Worm (Caenorhabditis elegans) whole organism, midembryonic: ENCODE data around the gene fmil-1.

Experiments
- T22C8.4 ChIP-seq: fragments of 200-800 bp; sonication (Bioruptor generic); IDR thresholded peaks from 2 replicates; pipeline ENCODE4 v1.3.6; 2022; ENCODE audit warnings: missing genetic modification characterization, missing compliant biosample characterization
- cog-1 ChIP-seq: sonication (generic microtip); optimal IDR thresholded peaks from 2 replicates; lab custom pipeline; 2016; ENCODE audit warnings: missing genetic modification characterization, missing compliant biosample characterization
- flt-1 ChIP-seq: fragments of 200-800 bp; sonication (Bioruptor generic); IDR thresholded peaks from 2 replicates; pipeline ENCODE4 v1.3.6; 2022; ENCODE audit warnings: missing genetic modification characterization, missing compliant biosample characterization
- klf-2 ChIP-seq: fragments of 200-800 bp; sonication (Bioruptor generic); conservative IDR thresholded peaks from 2 replicates; pipeline ENCODE4 v1.3.6; 2022; ENCODE audit warnings: missing genetic modification reagents, missing genetic modification characterization, missing compliant biosample characterization
- med-1 ChIP-seq: sonication (generic microtip); optimal IDR thresholded peaks from 2 replicates; lab custom pipeline; 2017; ENCODE audit warnings: missing genetic modification characterization, mild to moderate bottlenecking, missing compliant biosample characterization, antibody characterized with exemption, missing genetic modification reagents; ENCODE audit not compliant: insufficient read depth
- ref-1 ChIP-seq: fragments of 200-800 bp; sonication (Bioruptor generic); conservative IDR thresholded peaks from 2 replicates; pipeline ENCODE4 v1.3.6; 2022; ENCODE audit warnings: missing genetic modification reagents, missing genetic modification characterization, missing compliant biosample characterization
- tab-1 ChIP-seq: fragments of 200-800 bp; sonication (Bioruptor generic); IDR thresholded peaks from 2 replicates; pipeline ENCODE4 v1.3.6; 2022; ENCODE audit warnings: missing genetic modification characterization, missing compliant biosample characterization
- ztf-23 ChIP-seq: fragments of 200-800 bp; sonication (Bioruptor generic); IDR thresholded peaks from 2 replicates; pipeline ENCODE4 v1.3.6; 2022; ENCODE audit warnings: missing genetic modification reagents, missing genetic modification characterization, missing compliant biosample characterization
- ztf-29 ChIP-seq: fragments of 200-800 bp; sonication (Bioruptor generic); IDR thresholded peaks from 2 replicates; pipeline ENCODE4 v1.3.6; 2022; ENCODE audit warnings: missing genetic modification reagents, missing genetic modification characterization, missing compliant biosample characterization

The fmil-1 gene

DNA sequence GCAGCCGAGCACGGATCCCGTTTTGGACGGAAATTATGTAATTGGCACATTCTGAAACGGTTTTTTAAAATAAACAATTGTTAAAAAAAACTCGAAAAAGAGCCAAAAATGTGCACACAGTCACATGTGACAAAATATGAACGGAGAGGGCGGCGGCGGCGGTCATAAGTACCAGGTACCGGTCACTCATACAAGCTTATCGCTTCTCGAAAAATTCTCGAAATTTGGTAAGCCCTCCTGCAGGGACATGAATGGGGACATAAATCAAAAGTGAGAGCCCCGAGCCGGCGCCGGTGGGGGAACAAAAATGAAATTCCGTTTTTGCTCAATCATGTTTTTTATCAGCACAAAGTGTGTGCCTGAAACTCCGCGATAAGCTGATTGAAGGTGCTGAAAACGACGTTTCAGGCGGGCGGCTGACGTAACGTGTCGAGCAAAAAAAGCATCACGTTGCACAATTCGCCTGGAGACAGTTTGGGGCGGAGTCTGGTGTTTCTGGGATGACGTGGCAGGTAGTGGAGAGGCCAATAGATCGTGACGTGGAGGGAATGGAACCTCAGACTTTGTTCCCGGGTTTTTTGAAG, 55.4 kb downstream of the fmil-1 start, which contains the start of gene ltah-1.2:
ltah-1.2 (minus strand) TSS at position 51 of the 584 bp plus-strand sequence.
- TF ChIP-seq med-1, result no peak
- no peak for TF ChIP-seq tab-1 (GFP tag; lab: Robert Waterston, UW)
- no peak for TF ChIP-seq ztf-29 (GFP tag; lab: Robert Waterston, UW)
- no peak for TF ChIP-seq ref-1
- TF ChIP-seq flt-1 (GFP tag; lab: Robert Waterston, UW), result no peak
- TF ChIP-seq cog-1 (tag; lab: Kevin White, UChicago), result no peak
- no peak for TF ChIP-seq klf-2 (GFP tag; lab: Robert Waterston, UW)
- TF ChIP-seq ztf-23, result no peak
- no peak for TF ChIP-seq T22C8.4 (GFP tag; lab: Robert Waterston, UW)

DNA sequence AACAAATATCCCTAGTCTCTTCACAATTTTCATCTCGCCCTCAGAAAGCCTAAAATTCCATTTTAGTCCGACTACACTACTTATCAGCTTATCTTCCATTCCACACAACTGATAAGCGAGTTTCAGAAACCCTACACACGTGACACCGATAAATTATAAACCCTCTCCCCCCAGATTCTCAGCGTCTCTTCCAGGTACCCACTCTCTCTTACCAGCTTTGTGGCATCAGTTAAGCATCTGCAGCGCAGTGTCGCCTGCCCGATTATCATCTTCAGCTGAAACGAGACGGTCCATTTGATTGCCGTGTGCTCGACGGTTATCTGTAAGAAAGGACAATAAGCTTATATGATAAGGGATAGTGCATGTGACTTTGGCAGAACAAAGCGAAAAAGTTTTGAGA, 56.7 kb downstream of the fmil-1 start:
- TF ChIP-seq flt-1 (GFP tag; lab: Robert Waterston, UW) (no peak), T22C8.4 (GFP tag; lab: Robert Waterston, UW) (no peak), ztf-29 (GFP tag; lab: Robert Waterston, UW) (no peak), cog-1 (tag; lab: Kevin White, UChicago) (no peak), ztf-23 (no peak), klf-2 (GFP tag; lab: Robert Waterston, UW) (no peak), tab-1 (GFP tag; lab: Robert Waterston, UW) (no peak), med-1 (no peak), ref-1 (no peak)

DNA sequence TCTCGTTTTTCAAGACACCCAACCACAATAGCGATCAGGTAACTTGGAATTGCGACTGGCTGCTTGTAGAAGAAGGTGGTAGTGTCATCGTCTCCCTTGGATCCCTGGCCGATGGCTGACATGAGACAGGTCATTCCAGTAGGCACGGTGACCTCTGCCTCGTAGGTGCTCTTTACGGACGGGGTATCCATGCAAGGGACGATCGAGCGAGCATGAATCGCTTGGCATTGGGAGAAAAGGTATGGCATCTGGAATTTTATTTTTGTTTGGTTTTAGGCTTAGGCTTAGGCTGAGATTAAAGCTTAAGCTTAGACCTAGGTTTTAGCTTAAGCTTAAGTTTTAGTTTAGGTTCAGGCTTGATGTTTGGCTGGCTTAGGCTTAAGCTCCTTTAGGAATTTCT, 57.5 kb downstream of the fmil-1 start:
- TF ChIP-seq flt-1 (GFP tag; lab: Robert Waterston, UW) (no peak), med-1 (no peak), T22C8.4 (GFP tag; lab: Robert Waterston, UW) (no peak), ref-1 (no peak), cog-1 (tag; lab: Kevin White, UChicago) (no peak), tab-1 (GFP tag; lab: Robert Waterston, UW) (no peak), ztf-23 (no peak), ztf-29 (GFP tag; lab: Robert Waterston, UW) (no peak), klf-2 (GFP tag; lab: Robert Waterston, UW) (no peak)
